Worm (Caenorhabditis elegans) whole organism, late embryonic: ENCODE measurements around the gene rom-1.

Experiments used
- K02D7.2 ChIP-seq: sonication (generic microtip); optimal IDR thresholded peaks from 2 replicates; lab custom pipeline; 2017; ENCODE audit warnings: mild to moderate bottlenecking, missing genetic modification characterization, missing compliant biosample characterization
- dmd-4 ChIP-seq: sonication (generic microtip); optimal IDR thresholded peaks from 2 replicates; lab custom pipeline; 2016; ENCODE audit warnings: borderline replicate concordance, missing genetic modification characterization, missing compliant biosample characterization
- nhr-11 ChIP-seq: fragments of 150-350 bp; optimal IDR thresholded peaks from 2 replicates; lab custom pipeline; 2014; ENCODE audit warnings: missing biosample characterization, missing genetic modification characterization
- pax-1 ChIP-seq: fragments of 150-350 bp; optimal IDR thresholded peaks from 2 replicates; lab custom pipeline; 2014; ENCODE audit warnings: missing biosample characterization, missing genetic modification characterization
- pros-1 ChIP-seq: fragments of 150-350 bp; optimal IDR thresholded peaks from 2 replicates; lab custom pipeline; 2014; ENCODE audit warnings: missing biosample characterization, missing genetic modification reagents, missing genetic modification characterization
- unc-86 ChIP-seq: sonication (generic microtip); optimal IDR thresholded peaks from 2 replicates; lab custom pipeline; 2016; ENCODE audit warnings: missing genetic modification characterization, missing compliant biosample characterization
- ztf-16 ChIP-seq: sonication (generic microtip); optimal IDR thresholded peaks from 2 replicates; lab custom pipeline; 2017; ENCODE audit warnings: missing genetic modification characterization, missing compliant biosample characterization

DNA sequence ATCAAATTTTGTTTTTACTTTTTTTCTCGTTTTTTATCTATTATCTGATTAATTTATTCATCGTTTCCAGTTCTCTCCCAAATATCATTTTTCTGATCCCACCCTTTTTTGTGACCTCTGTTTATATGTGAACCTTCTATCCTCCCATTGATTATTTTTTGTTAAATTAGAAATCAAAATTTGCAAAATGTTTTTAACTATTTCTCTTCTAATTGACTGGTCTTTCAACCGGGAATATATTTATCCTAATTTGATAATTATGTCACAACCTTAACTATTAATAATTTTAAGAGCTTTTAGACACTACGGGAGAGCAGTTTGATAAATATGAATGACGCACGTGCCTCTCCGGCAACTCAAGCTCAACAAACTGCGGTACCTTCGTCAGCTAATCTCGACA is 37.2 kb downstream of the rom-1 start, which contains the start of gene ntl-9:
- no peak for TF ChIP-seq K02D7.2 (tag; lab: Kevin White, UChicago)
- TF ChIP-seq pros-1, result no peak
- no peak for TF ChIP-seq ztf-16 (tag; lab: Kevin White, UChicago)
- no peak for TF ChIP-seq dmd-4 (tag; lab: Kevin White, UChicago)
- no peak for TF ChIP-seq nhr-11 (tag; lab: Kevin White, UChicago)
- no peak for TF ChIP-seq pax-1 (tag; lab: Kevin White, UChicago)
- TF ChIP-seq unc-86, result no peak
